Fruit fly (Drosophila melanogaster) whole organism, prepupa: ENCODE data around the gene CG5446.

Experiments used
- Blimp-1 ChIP-seq: fragments of 200-800 bp; sonication (Bioruptor generic); optimal IDR thresholded peaks from 3 replicates; lab custom pipeline; 2017; ENCODE audit warnings: missing biosample characterization, missing genetic modification characterization, mild to moderate bottlenecking, moderate library complexity, missing genetic modification reagents
- CG10631 ChIP-seq: fragments of 200-800 bp; sonication (Bioruptor generic); optimal IDR thresholded peaks from 2 replicates; lab custom pipeline; 2016; ENCODE audit warnings: missing biosample characterization, missing genetic modification characterization
- CG10669 ChIP-seq: fragments of 200-800 bp; sonication (Bioruptor generic); optimal IDR thresholded peaks from 3 replicates; lab custom pipeline; 2018; ENCODE audit warnings: missing biosample characterization, mild to moderate bottlenecking, missing genetic modification characterization, moderate library complexity
- CG11762 ChIP-seq: fragments of 200-800 bp; sonication (Bioruptor generic); optimal IDR thresholded peaks from 3 replicates; lab custom pipeline; 2016; ENCODE audit warnings: missing biosample characterization, missing genetic modification characterization; ENCODE audit not compliant: insufficient read depth
- CG11902 ChIP-seq: fragments of 200-800 bp; sonication (Bioruptor generic); optimal IDR thresholded peaks from 3 replicates; lab custom pipeline; 2016; ENCODE audit warnings: missing biosample characterization, missing genetic modification characterization
- CG15336 ChIP-seq: fragments of 200-800 bp; sonication (Bioruptor generic); IDR thresholded peaks from 2 replicates; pipeline ENCODE4 v1.3.6; 2022; ENCODE audit warnings: missing biosample characterization, missing genetic modification characterization
- CG1621 ChIP-seq: fragments of 200-800 bp; sonication (Bioruptor generic); optimal IDR thresholded peaks from 3 replicates; lab custom pipeline; 2018; ENCODE audit warnings: missing biosample characterization, mild to moderate bottlenecking, missing genetic modification characterization
- CG31627 ChIP-seq: fragments of 200-800 bp; sonication (Bioruptor generic); optimal IDR thresholded peaks from 3 replicates; lab custom pipeline; 2016; ENCODE audit warnings: missing biosample characterization, missing genetic modification characterization
- CG34406 ChIP-seq: fragments of 200-800 bp; sonication (Bioruptor generic); optimal IDR thresholded peaks from 3 replicates; lab custom pipeline; 2016; ENCODE audit warnings: missing biosample characterization, missing genetic modification characterization
- CG3919 ChIP-seq: fragments of 200-800 bp; sonication (Bioruptor generic); optimal IDR thresholded peaks from 3 replicates; lab custom pipeline; 2016; ENCODE audit warnings: missing biosample characterization, missing genetic modification characterization
- CG6276 ChIP-seq: fragments of 200-800 bp; sonication (Bioruptor generic); optimal IDR thresholded peaks from 2 replicates; lab custom pipeline; 2017; ENCODE audit warnings: missing biosample characterization, mild to moderate bottlenecking, missing genetic modification characterization
- CG6808 ChIP-seq: fragments of 200-800 bp; sonication (Bioruptor generic); optimal IDR thresholded peaks from 3 replicates; lab custom pipeline; 2017; ENCODE audit warnings: missing biosample characterization, missing genetic modification characterization, mild to moderate bottlenecking, moderate library complexity, missing genetic modification reagents
- CG6854 ChIP-seq: fragments of 200-800 bp; sonication (Bioruptor generic); optimal IDR thresholded peaks from 2 replicates; lab custom pipeline; 2017; ENCODE audit warnings: missing biosample characterization, mild to moderate bottlenecking, missing genetic modification characterization
- CG7368 ChIP-seq: fragments of 200-800 bp; sonication (Bioruptor generic); optimal IDR thresholded peaks from 3 replicates; lab custom pipeline; 2016; ENCODE audit warnings: missing biosample characterization, missing genetic modification characterization
- CG8119 ChIP-seq: fragments of 200-800 bp; sonication (Bioruptor generic); IDR thresholded peaks from 3 replicates; pipeline ENCODE4 v1.3.6; 2022; ENCODE audit warnings: missing biosample characterization, missing genetic modification characterization
- CG8319 ChIP-seq: fragments of 200-800 bp; sonication (Bioruptor generic); optimal IDR thresholded peaks from 3 replicates; lab custom pipeline; 2016; ENCODE audit warnings: missing biosample characterization, missing genetic modification characterization
- CG8632 ChIP-seq: fragments of 200-800 bp; sonication (Bioruptor generic); optimal IDR thresholded peaks from 3 replicates; lab custom pipeline; 2016; ENCODE audit warnings: missing biosample characterization, missing genetic modification characterization
- Eip75B ChIP-seq: fragments of 200-800 bp; sonication (Bioruptor generic); optimal IDR thresholded peaks from 3 replicates; lab custom pipeline; 2016; ENCODE audit warnings: missing biosample characterization, missing genetic modification characterization
- Eip78C ChIP-seq: fragments of 200-800 bp; sonication (Bioruptor generic); peaks from one replicate; lab custom pipeline; 2016; ENCODE audit warnings: missing biosample characterization, missing genetic modification characterization
- Eip93F ChIP-seq: fragments of 200-800 bp; sonication (Bioruptor generic); optimal IDR thresholded peaks from 2 replicates; lab custom pipeline; 2016; ENCODE audit warnings: missing biosample characterization, mild to moderate bottlenecking, missing genetic modification characterization
- Ets21C ChIP-seq: fragments of 200-800 bp; sonication (Bioruptor generic); optimal IDR thresholded peaks from 3 replicates; lab custom pipeline; 2016; ENCODE audit warnings: missing biosample characterization, missing genetic modification characterization
- Gug ChIP-seq: fragments of 200-800 bp; sonication (Bioruptor generic); IDR thresholded peaks from 2 replicates; pipeline ENCODE4 v1.3.6; 2022; ENCODE audit warnings: missing biosample characterization, missing genetic modification characterization
- Hr39 ChIP-seq: fragments of 200-800 bp; sonication (Bioruptor generic); optimal IDR thresholded peaks from 2 replicates; lab custom pipeline; 2016; ENCODE audit warnings: missing biosample characterization, missing genetic modification characterization
- Hr4 ChIP-seq: fragments of 200-800 bp; sonication (Bioruptor generic); optimal IDR thresholded peaks from 3 replicates; lab custom pipeline; 2016; ENCODE audit warnings: missing biosample characterization, missing genetic modification characterization
- Met ChIP-seq: fragments of 200-800 bp; sonication (Bioruptor generic); optimal IDR thresholded peaks from 3 replicates; lab custom pipeline; 2016; ENCODE audit warnings: missing biosample characterization, missing genetic modification characterization
- OdsH ChIP-seq: fragments of 200-800 bp; sonication (Bioruptor generic); optimal IDR thresholded peaks from 3 replicates; lab custom pipeline; 2016; ENCODE audit warnings: missing biosample characterization, missing genetic modification characterization
- Smox ChIP-seq: fragments of 200-800 bp; sonication (Bioruptor generic); optimal IDR thresholded peaks from 3 replicates; lab custom pipeline; 2016; ENCODE audit warnings: missing biosample characterization, missing genetic modification characterization
- Sox14 ChIP-seq: fragments of 200-800 bp; sonication (Bioruptor generic); optimal IDR thresholded peaks from 3 replicates; lab custom pipeline; 2016; ENCODE audit warnings: missing biosample characterization, missing genetic modification characterization
- Sox15 ChIP-seq: fragments of 200-800 bp; sonication (Bioruptor generic); optimal IDR thresholded peaks from 3 replicates; lab custom pipeline; 2016; ENCODE audit warnings: missing biosample characterization, missing genetic modification characterization
- achi ChIP-seq: fragments of 200-800 bp; sonication (Bioruptor generic); optimal IDR thresholded peaks from 3 replicates; lab custom pipeline; 2016; ENCODE audit warnings: missing biosample characterization, missing genetic modification characterization
- acj6 ChIP-seq: fragments of 200-800 bp; sonication (Bioruptor generic); optimal IDR thresholded peaks from 3 replicates; lab custom pipeline; 2016; ENCODE audit warnings: missing biosample characterization, missing genetic modification characterization
- dac ChIP-seq: fragments of 200-800 bp; sonication (Bioruptor generic); optimal IDR thresholded peaks from 2 replicates; lab custom pipeline; 2017; ENCODE audit warnings: missing biosample characterization, mild to moderate bottlenecking, missing genetic modification characterization
- fd59A ChIP-seq: fragments of 200-800 bp; sonication (Bioruptor generic); optimal IDR thresholded peaks from 2 replicates; lab custom pipeline; 2017; ENCODE audit warnings: missing biosample characterization, mild to moderate bottlenecking, missing genetic modification characterization, missing genetic modification reagents
- fd85E ChIP-seq: fragments of 200-800 bp; sonication (Bioruptor generic); optimal IDR thresholded peaks from 3 replicates; lab custom pipeline; 2016; ENCODE audit warnings: missing biosample characterization, missing genetic modification characterization
- fkh ChIP-seq: fragments of 200-800 bp; sonication (Bioruptor generic); optimal IDR thresholded peaks from 3 replicates; lab custom pipeline; 2017; ENCODE audit warnings: missing biosample characterization, mild to moderate bottlenecking, missing genetic modification characterization, moderate library complexity
- lz ChIP-seq: fragments of 200-800 bp; sonication (Bioruptor generic); optimal IDR thresholded peaks from 3 replicates; lab custom pipeline; 2016; ENCODE audit warnings: missing biosample characterization, missing genetic modification characterization
- salr ChIP-seq, 2 experiments: fragments of 200-800 bp; sonication (Bioruptor generic); optimal IDR thresholded peaks; 3 replicates each; lab custom pipeline; 2016 to 2018; ENCODE audit warnings: missing biosample characterization in 2 of 2, missing genetic modification characterization in 2 of 2, mild to moderate bottlenecking in 1 of 2
- ss ChIP-seq, 2 experiments: fragments of 200-800 bp; sonication (Bioruptor generic); optimal IDR thresholded peaks; 2 replicates in 1 of 2; 3 replicates in 1 of 2; lab custom pipeline; 2017 to 2018; ENCODE audit warnings: mild to moderate bottlenecking in 2 of 2, missing biosample characterization in 2 of 2, missing genetic modification characterization in 2 of 2, moderate library complexity in 1 of 2
- svp ChIP-seq: fragments of 200-800 bp; sonication (Bioruptor generic); peaks from one replicate; lab custom pipeline; 2016; ENCODE audit warnings: missing biosample characterization, missing genetic modification characterization
- topi ChIP-seq: fragments of 200-800 bp; sonication (Bioruptor generic); optimal IDR thresholded peaks from 3 replicates; lab custom pipeline; 2016; ENCODE audit warnings: missing biosample characterization, missing genetic modification characterization

Gene CG5446

DNA sequence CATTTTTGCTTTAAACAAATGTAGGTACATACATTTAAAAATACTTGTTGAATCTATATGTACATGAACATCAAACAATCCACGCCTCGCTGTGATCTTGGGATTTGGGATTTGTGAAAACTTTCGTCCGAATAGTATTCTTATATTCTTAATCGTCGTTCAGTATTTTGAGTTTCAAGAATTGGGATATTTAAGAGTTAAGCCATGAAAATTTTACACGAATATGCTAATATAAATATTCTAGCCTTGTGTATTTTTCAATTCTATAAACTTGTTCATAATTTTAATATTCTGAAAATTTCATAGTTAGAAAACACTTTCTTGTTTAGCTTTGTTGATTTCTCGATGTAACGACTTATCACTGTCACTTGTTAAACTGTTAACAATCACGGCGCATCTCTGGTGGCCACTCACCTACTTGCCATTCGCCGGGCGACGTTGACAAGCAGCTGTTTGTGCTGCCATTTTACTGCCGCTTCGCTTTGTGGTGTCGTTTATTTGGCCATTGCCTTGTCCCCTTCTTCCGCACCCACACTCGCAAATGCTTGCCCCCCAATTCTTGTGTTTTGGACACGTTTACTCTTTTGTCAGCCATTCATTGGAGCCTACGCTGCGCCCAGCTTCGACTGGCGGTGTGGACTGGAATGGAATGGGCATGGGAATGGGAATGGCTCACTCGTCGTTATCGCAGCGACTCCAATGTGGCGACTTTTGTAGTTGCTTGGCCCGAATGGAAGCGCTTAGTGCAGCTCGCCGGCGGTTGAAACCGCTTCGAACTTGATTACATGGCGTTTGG, 8.7 kb upstream of the CG5446 start:
- TF ChIP-seq CG3919 (GFP tag; lab: Kevin White, UChicago) (no peak), CG10669 (GFP tag; lab: Kevin White, UChicago) (no peak), Smox (GFP tag; lab: Kevin White, UChicago) (peak; percentile 5), salr (GFP tag; optimal IDR thresholded peaks at IDR 0.05; lab: Kevin White, UChicago) (no peak), svp (GFP tag; lab: Kevin White, UChicago) (peak; percentile 75), Hr39 (GFP tag; lab: Kevin White, UChicago) (no peak), CG8632 (GFP tag; lab: Kevin White, UChicago) (no peak), Sox14 (GFP tag; lab: Kevin White, UChicago) (peak; percentile 44), Eip75B (GFP tag; lab: Kevin White, UChicago) (peak; percentile 26), CG8319 (GFP tag; lab: Kevin White, UChicago) (no peak)
- TF ChIP-seq, all 60 proteins: peak for 4

DNA sequence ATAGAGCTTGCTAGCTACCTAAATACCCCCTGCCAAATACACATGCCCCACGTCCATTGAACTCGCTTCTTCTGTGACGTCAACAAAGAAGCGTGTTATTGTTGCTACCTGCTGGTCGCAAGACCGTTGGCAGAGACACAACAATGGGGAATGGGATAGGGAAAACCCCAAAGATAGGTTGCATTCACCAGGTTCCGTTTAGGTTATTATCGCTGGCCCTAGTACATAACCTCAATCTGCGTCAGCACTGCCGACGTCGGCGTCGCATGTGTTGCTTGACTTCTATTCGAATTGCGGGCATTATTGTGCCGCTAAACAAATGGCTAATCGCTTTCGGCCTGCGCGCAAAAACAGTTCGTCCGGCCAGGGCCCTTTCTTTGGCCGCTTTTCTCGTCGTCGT, 7.9 kb upstream of the CG5446 start:
- TF ChIP-seq Eip78C (GFP tag; lab: Kevin White, UChicago) (peak; percentile 5), CG3919 (GFP tag; lab: Kevin White, UChicago) (no peak), CG7368 (no peak), CG10631 (GFP tag; lab: Kevin White, UChicago) (no peak), dac (GFP tag; lab: Kevin White, UChicago) (no peak), Hr39 (GFP tag; lab: Kevin White, UChicago) (no peak), Ets21C (GFP tag; lab: Kevin White, UChicago) (no peak), Eip93F (GFP tag; lab: Kevin White, UChicago) (no peak)

DNA sequence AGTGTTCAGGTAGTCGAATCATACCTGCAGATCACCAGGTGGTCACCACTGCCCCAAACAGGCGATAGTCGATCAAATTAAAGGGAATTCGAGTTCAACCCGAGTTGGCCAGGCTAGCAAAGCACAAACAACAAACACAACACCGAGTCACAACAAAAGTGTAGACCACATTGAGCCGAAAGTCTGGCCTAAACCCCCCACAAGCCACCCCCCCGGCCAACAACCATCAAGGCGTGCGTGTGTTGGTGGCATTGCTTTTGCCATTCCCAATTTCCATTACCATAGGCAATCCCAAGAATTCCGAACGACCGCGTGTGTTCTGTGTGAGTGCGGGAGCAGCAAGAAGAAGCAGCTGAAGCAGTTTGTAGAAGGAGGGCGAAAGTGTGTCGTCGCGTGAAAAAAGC, 7.0 kb upstream of the CG5446 start, which contains the start of gene SC35:
SC35 (minus strand) TSS at position 131 of the 404 bp plus-strand sequence.
- TF ChIP-seq CG11762 (GFP tag; lab: Kevin White, UChicago) (no peak), CG6854 (GFP tag; lab: Kevin White, UChicago) (peak; percentile 20), ss (GFP tag; optimal IDR thresholded peaks at IDR 0.05; lab: Kevin White, UChicago) (peak in 1 of 2 experiments; percentile 25)

- peak; percentile 29 for TF ChIP-seq lz
- no peak for TF ChIP-seq fd59A (GFP tag; lab: Kevin White, UChicago)
- peak; percentile 39 for TF ChIP-seq CG11902 (GFP tag; lab: Kevin White, UChicago)
- TF ChIP-seq Smox (GFP tag; lab: Kevin White, UChicago) = peak; percentile 55
- TF ChIP-seq Hr4 (GFP tag; lab: Kevin White, UChicago) = peak; percentile 51
- no peak for TF ChIP-seq CG1621 (tag; lab: Kevin White, UChicago)
- peak; percentile 29 for TF ChIP-seq Hr39 (GFP tag; lab: Kevin White, UChicago)
- no peak for TF ChIP-seq CG6854 (GFP tag; lab: Kevin White, UChicago)
- TF ChIP-seq OdsH (GFP tag; lab: Kevin White, UChicago) = peak; percentile 67
- TF ChIP-seq CG34406 (GFP tag; lab: Kevin White, UChicago) = peak; percentile 76
- TF ChIP-seq Sox15 (GFP tag; lab: Kevin White, UChicago) = peak; percentile 38
- TF ChIP-seq fd85E (GFP tag; lab: Kevin White, UChicago) = no peak
- peak; percentile 58 for TF ChIP-seq CG3919 (GFP tag; lab: Kevin White, UChicago)
- peak; percentile 35 for TF ChIP-seq CG10669 (GFP tag; lab: Kevin White, UChicago)
- peak; percentile 56; the same call in 1 of the 2 replicates for TF ChIP-seq Gug
- TF ChIP-seq Met (GFP tag; lab: Kevin White, UChicago) = peak; percentile 30
- peak; percentile 14 for TF ChIP-seq CG11762 (GFP tag; lab: Kevin White, UChicago)
- no peak for TF ChIP-seq CG6276 (GFP tag; lab: Kevin White, UChicago)
- TF ChIP-seq Blimp-1 (GFP tag; lab: Kevin White, UChicago) = no peak
- TF ChIP-seq acj6 (GFP tag; lab: Kevin White, UChicago) = peak; percentile 76
- peak; percentile 26 for TF ChIP-seq CG31627 (GFP tag; lab: Kevin White, UChicago)
- peak; percentile 38 for TF ChIP-seq fkh
- peak; percentile 67 for TF ChIP-seq CG15336
- TF ChIP-seq salr (GFP tag; optimal IDR thresholded peaks at IDR 0.05; lab: Kevin White, UChicago) = peak in 1 of 2 experiments; percentile 71
- TF ChIP-seq Sox14 (GFP tag; lab: Kevin White, UChicago) = no peak
- peak; percentile 62 for TF ChIP-seq achi (GFP tag; lab: Kevin White, UChicago)
- TF ChIP-seq CG6808 = peak; percentile 37
- TF ChIP-seq CG8119 (GFP tag; lab: Robert Waterston, UW) = peak; percentile 74; the same call in 2 of the 3 replicates
- TF ChIP-seq topi = peak; percentile 51
These were observed 6.4 kb upstream of the CG5446 start, which contains the start of gene eRF3 for dm6 chr2L:12433712-12434534. Gene eRF3 (plus strand): TSS chr2L:12434452.
